Worm (Caenorhabditis elegans) whole organism, L4 larva: ENCODE measurements around the gene Y60A3A.24.

ENCODE experiments used
- ZK337.2 ChIP-seq: fragments of 200-800 bp; sonication (Bioruptor generic); IDR thresholded peaks from 2 replicates; pipeline ENCODE4 v1.3.6; 2022; ENCODE audit warnings: missing genetic modification reagents, missing genetic modification characterization, missing compliant biosample characterization
- ceh-20 ChIP-seq: fragments of 200-800 bp; sonication (Bioruptor generic); IDR thresholded peaks from 2 replicates; pipeline ENCODE4 v1.3.6; 2022; ENCODE audit warnings: missing genetic modification reagents, missing genetic modification characterization, missing compliant biosample characterization
- ceh-32 ChIP-seq: sonication (generic microtip); optimal IDR thresholded peaks from 2 replicates; lab custom pipeline; 2016; ENCODE audit warnings: mild to moderate bottlenecking, missing genetic modification characterization, missing compliant biosample characterization; ENCODE audit not compliant: poor library complexity
- dmd-9 ChIP-seq: fragments of 200-800 bp; sonication (Bioruptor generic); IDR thresholded peaks from 2 replicates; pipeline ENCODE4 v1.3.6; 2022; ENCODE audit warnings: missing genetic modification reagents, missing genetic modification characterization, missing compliant biosample characterization
- jun-1 ChIP-seq: fragments of 150-350 bp; optimal IDR thresholded peaks from 2 replicates; lab custom pipeline; 2014; ENCODE audit warnings: missing biosample characterization, missing genetic modification reagents, missing genetic modification characterization
- lin-13 ChIP-seq: fragments of 150-350 bp; optimal IDR thresholded peaks from 2 replicates; lab custom pipeline; 2014; ENCODE audit warnings: missing biosample characterization, missing genetic modification reagents, missing genetic modification characterization
- nhr-11 ChIP-seq: fragments of 150-350 bp; optimal IDR thresholded peaks from 2 replicates; lab custom pipeline; 2014; ENCODE audit warnings: missing biosample characterization, missing genetic modification characterization
- nhr-28 ChIP-seq: fragments of 150-350 bp; optimal IDR thresholded peaks from 2 replicates; lab custom pipeline; 2014; ENCODE audit warnings: missing biosample characterization, missing genetic modification characterization
- nhr-6 ChIP-seq: fragments of 150-350 bp; optimal IDR thresholded peaks from 2 replicates; lab custom pipeline; 2014; ENCODE audit warnings: missing biosample characterization, missing genetic modification characterization
- nhr-77 ChIP-seq: fragments of 150-350 bp; optimal IDR thresholded peaks from 2 replicates; lab custom pipeline; 2014; ENCODE audit warnings: missing biosample characterization, missing genetic modification characterization
- ztf-11 ChIP-seq: fragments of 150-350 bp; optimal IDR thresholded peaks from 2 replicates; lab custom pipeline; 2014; ENCODE audit warnings: missing biosample characterization, missing genetic modification characterization

- TF ChIP-seq ZK337.2 (GFP tag; lab: Robert Waterston, UW) (no peak), ceh-32 (no peak), nhr-6 (tag; lab: Kevin White, UChicago) (no peak), lin-13 (GFP tag; lab: Kevin White, UChicago) (no peak), ztf-11 (tag; lab: Kevin White, UChicago) (no peak), dmd-9 (no peak), ceh-20 (no peak), nhr-77 (tag; lab: Kevin White, UChicago) (no peak), nhr-11 (tag; lab: Kevin White, UChicago) (no peak), jun-1 (tag; lab: Kevin White, UChicago) (no peak), nhr-28 (tag; lab: Kevin White, UChicago) (no peak)
Measured at ce11 chrV:19999100-19999499, 17.4 kb upstream of the Y60A3A.24 start.
